Worm (Caenorhabditis elegans): Measurements from ENCODE around the gene F35G12.7.

F35G12.7 gene

ce11 chrIII:4587177-4587576 lies at the start of gene F35G12.7, which contains the start of gene smc-4:
Gene F35G12.7, minus strand, starts transcription at chrIII:4587330.
Gene smc-4, plus strand, starts transcription at chrIII:4587501.
- TF ChIP-seq odd-2 (tag; optimal IDR thresholded peaks at IDR 0.05) (no peak), ceh-19 (GFP tag; optimal IDR thresholded peaks at IDR 0.05) (no peak), unc-86 (tag; optimal IDR thresholded peaks at IDR 0.05) (no peak), pat-9 (tag; optimal IDR thresholded peaks at IDR 0.05) (no peak), syd-9 (tag; optimal IDR thresholded peaks at IDR 0.05) (no peak), elt-2 (tag; optimal IDR thresholded peaks at IDR 0.05) (no peak), ttx-3 (tag; optimal IDR thresholded peaks at IDR 0.05) (peak; percentile 22), unc-55 (GFP tag; optimal IDR thresholded peaks at IDR 0.05) (no peak), ets-4 (tag; optimal IDR thresholded peaks at IDR 0.05) (no peak), ceh-2 (tag; optimal IDR thresholded peaks at IDR 0.05) (no peak), ceh-14 (tag; optimal IDR thresholded peaks at IDR 0.05) (peak; percentile 56), ceh-9 (tag; optimal IDR thresholded peaks at IDR 0.05) (no peak), fkh-10 (GFP tag; optimal IDR thresholded peaks at IDR 0.05) (no peak), pqm-1 (tag; optimal IDR thresholded peaks at IDR 0.05) (no peak), ceh-34 (tag; optimal IDR thresholded peaks at IDR 0.05) (no peak), sox-2 (GFP tag; IDR thresholded peaks at IDR 0.05) (peak; percentile 14; the same call in 1 of the 2 replicates), nfya-1 (tag; optimal IDR thresholded peaks at IDR 0.05) (peak; percentile 74), pha-4 (tag; optimal IDR thresholded peaks at IDR 0.05) (no peak), elt-4 (tag; optimal IDR thresholded peaks at IDR 0.05) (no peak), hlh-30 (tag; optimal IDR thresholded peaks at IDR 0.05; ENCODE audit: insufficient read depth) (no peak), hlh-8 (tag; optimal IDR thresholded peaks at IDR 0.05) (no peak), dve-1 (tag; optimal IDR thresholded peaks at IDR 0.05) (no peak), pax-1 (tag; optimal IDR thresholded peaks at IDR 0.05) (no peak), ztf-16 (tag; optimal IDR thresholded peaks at IDR 0.05) (no peak), Y22D7AL.16 (tag; optimal IDR thresholded peaks at IDR 0.05) (no peak), tbx-2 (tag; optimal IDR thresholded peaks at IDR 0.05) (peak; percentile 16), gmeb-2 (tag; optimal IDR thresholded peaks at IDR 0.05) (no peak), rnt-1 (tag; optimal IDR thresholded peaks at IDR 0.05) (no peak), ceh-31 (tag; optimal IDR thresholded peaks at IDR 0.05) (peak; percentile 29), zip-5 (tag; optimal IDR thresholded peaks at IDR 0.05) (no peak), fax-1 (tag; optimal IDR thresholded peaks at IDR 0.05) (no peak), ceh-22 (tag; optimal IDR thresholded peaks at IDR 0.05) (no peak), ceh-30 (tag; optimal IDR thresholded peaks at IDR 0.05) (no peak), F13H6.1 (tag; optimal IDR thresholded peaks at IDR 0.05) (no peak), unc-42 (tag; optimal IDR thresholded peaks at IDR 0.05) (peak; percentile 88), che-1 (tag; optimal IDR thresholded peaks at IDR 0.05) (peak; percentile 20), ceh-45 (GFP tag; IDR thresholded peaks at IDR 0.05) (no peak)

- TF ChIP-seq syd-9 (tag; optimal IDR thresholded peaks at IDR 0.05): no peak
- no peak for TF ChIP-seq pha-2 (tag; optimal IDR thresholded peaks at IDR 0.05)
- no peak for TF ChIP-seq ceh-45 (GFP tag; IDR thresholded peaks at IDR 0.05)
- no peak for TF ChIP-seq ceh-6 (GFP tag; optimal IDR thresholded peaks at IDR 0.05)
- TF ChIP-seq dmd-4 (tag; optimal IDR thresholded peaks at IDR 0.05; ENCODE audit: borderline replicate concordance): no peak
- TF ChIP-seq unc-42 (tag; optimal IDR thresholded peaks at IDR 0.05): no peak
- TF ChIP-seq che-1 (tag; optimal IDR thresholded peaks at IDR 0.05): no peak
- TF ChIP-seq F13H6.1 (tag; optimal IDR thresholded peaks at IDR 0.05): no peak
- TF ChIP-seq C08G9.2 (tag; optimal IDR thresholded peaks at IDR 0.05): no peak
Measured at ce11 chrIII:4634947-4635346, 47.8 kb upstream of the F35G12.7 start, which contains the start of gene clec-153. Gene clec-153, plus strand, starts transcription at chrIII:4635247.

- TF ChIP-seq K02D7.2 (tag; optimal IDR thresholded peaks at IDR 0.05): no peak
- TF ChIP-seq ceh-24 (tag; optimal IDR thresholded peaks at IDR 0.05): no peak
- no peak for TF ChIP-seq K09A11.1 (tag; optimal IDR thresholded peaks at IDR 0.05; ENCODE audit: insufficient read depth)
- no peak for TF ChIP-seq rnt-1 (tag; optimal IDR thresholded peaks at IDR 0.05)
- TF ChIP-seq fax-1 (tag; optimal IDR thresholded peaks at IDR 0.05): no peak
- no peak for TF ChIP-seq pha-2 (tag; optimal IDR thresholded peaks at IDR 0.05)
- TF ChIP-seq pag-3 (tag; optimal IDR thresholded peaks at IDR 0.05; ENCODE audit: borderline replicate concordance): no peak
- TF ChIP-seq ztf-16 (tag; optimal IDR thresholded peaks at IDR 0.05): no peak
- no peak for TF ChIP-seq unc-55 (GFP tag; optimal IDR thresholded peaks at IDR 0.05)
- no peak for TF ChIP-seq unc-3 (GFP tag; conservative IDR thresholded peaks at IDR 0.05)
- TF ChIP-seq unc-3 (tag; optimal IDR thresholded peaks at IDR 0.05): no peak
Measured at ce11 chrIII:4628165-4628564, 41.0 kb upstream of the F35G12.7 start, which contains the start of gene clec-151. Gene clec-151, plus strand, starts transcription at chrIII:4628465.
